Worm (Caenorhabditis elegans): Measurements from ENCODE around the gene F46C5.10.

Gene F46C5.10

DNA sequence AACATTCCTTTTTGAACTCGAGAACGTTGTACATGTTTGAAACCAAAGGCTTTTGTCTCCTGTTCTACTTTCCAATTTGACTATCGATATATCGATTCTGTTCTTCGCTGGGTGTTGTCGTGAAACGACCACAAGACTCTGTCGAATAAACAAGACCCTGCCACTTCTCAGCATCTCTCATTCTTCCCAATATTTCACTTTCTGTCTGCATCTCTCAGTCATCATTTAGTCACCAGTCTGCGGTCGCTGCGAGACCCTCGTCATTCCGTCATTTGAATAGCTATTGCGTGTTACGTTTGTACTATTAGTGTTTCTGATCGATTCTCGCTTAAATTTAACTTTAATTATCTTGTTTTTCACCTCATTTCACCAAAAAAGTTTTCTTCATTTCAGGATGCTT lies 31.5 kb downstream of the F46C5.10 start (continued):
- peak; percentile 90 to 93 for TF ChIP-seq efl-1 (optimal IDR thresholded peaks at IDR 0.05)
- TF ChIP-seq efl-1 (GFP tag; optimal IDR thresholded peaks at IDR 0.05 in 1 of 2) = peak; percentile 78 to 98
- peak; percentile 98 for TF ChIP-seq unc-130 (tag; optimal IDR thresholded peaks at IDR 0.05)
- TF ChIP-seq dsc-1 (tag; optimal IDR thresholded peaks at IDR 0.05) = peak; percentile 96
- TF ChIP-seq isw-1 (GFP tag; IDR thresholded peaks at IDR 0.05) = peak; percentile 92
- TF ChIP-seq alr-1 (tag; optimal IDR thresholded peaks at IDR 0.05; ENCODE audit: borderline replicate concordance) = no peak
- TF ChIP-seq nhr-71 (tag; optimal IDR thresholded peaks at IDR 0.05) = peak; percentile 99
- TF ChIP-seq nhr-47 (tag; optimal IDR thresholded peaks at IDR 0.05) = peak; percentile 97
- TF ChIP-seq fos-1 (tag; optimal IDR thresholded peaks at IDR 0.05) = peak; percentile 90
- TF ChIP-seq xbp-1 (tag; optimal IDR thresholded peaks at IDR 0.05) = peak; percentile 96
- TF ChIP-seq tbx-2 (tag; optimal IDR thresholded peaks at IDR 0.05) = peak; percentile 98
- TF ChIP-seq nhr-20 (tag; optimal IDR thresholded peaks at IDR 0.05) = peak; percentile 99
- peak; percentile 93 for TF ChIP-seq pax-3 (tag; optimal IDR thresholded peaks at IDR 0.05)
- peak; percentile 94 for TF ChIP-seq nhr-11 (tag; optimal IDR thresholded peaks at IDR 0.05)
- peak; percentile 96 for TF ChIP-seq ama-1 (optimal IDR thresholded peaks at IDR 0.05)
- TF ChIP-seq mab-9 (GFP tag; IDR thresholded peaks at IDR 0.05) = peak; percentile 91
- peak; percentile 66 for TF ChIP-seq mef-2 (tag; optimal IDR thresholded peaks at IDR 0.05)
- TF ChIP-seq elt-3 (tag; optimal IDR thresholded peaks at IDR 0.05) = peak in 3 of 6 experiments; percentile 83 to 94 (median 86)
- no peak for TF ChIP-seq unc-62 (GFP tag; optimal IDR thresholded peaks at IDR 0.05)
- peak in 1 of 2 experiments; percentile 88 for TF ChIP-seq ztf-11 (tag; optimal IDR thresholded peaks at IDR 0.05)
- peak; percentile 7 for TF ChIP-seq aha-1 (tag; optimal IDR thresholded peaks at IDR 0.05)
- TF ChIP-seq ztf-4 (tag; optimal IDR thresholded peaks at IDR 0.05) = peak; percentile 97
- no peak for TF ChIP-seq ceh-90 (tag; optimal IDR thresholded peaks at IDR 0.05)
- peak; percentile 99 for TF ChIP-seq snu-23 (GFP tag; optimal IDR thresholded peaks at IDR 0.05)
- peak; percentile 68 for TF ChIP-seq snpc-4 (tag; optimal IDR thresholded peaks at IDR 0.05)
- peak; percentile 95 for TF ChIP-seq grh-1 (GFP tag; IDR thresholded peaks at IDR 0.05)
- peak; percentile 86 for TF ChIP-seq blmp-1 (tag; optimal IDR thresholded peaks at IDR 0.05)
- peak; percentile 84 for TF ChIP-seq zip-4 (GFP tag; optimal IDR thresholded peaks at IDR 0.05)
- TF ChIP-seq nhr-12 (tag; optimal IDR thresholded peaks at IDR 0.05) = no peak
- peak; percentile 99 for TF ChIP-seq fkh-8 (tag; optimal IDR thresholded peaks at IDR 0.05)
- peak; percentile 97 for TF ChIP-seq nhr-90 (tag; optimal IDR thresholded peaks at IDR 0.05; ENCODE audit: poor library complexity)
- no peak for TF ChIP-seq efl-3 (GFP tag; optimal IDR thresholded peaks at IDR 0.05)
- TF ChIP-seq sox-4 (tag; optimal IDR thresholded peaks at IDR 0.05) = peak; percentile 85
- peak; percentile 89 for TF ChIP-seq nhr-237 (tag; optimal IDR thresholded peaks at IDR 0.05)
- TF ChIP-seq lir-3 (tag; optimal IDR thresholded peaks at IDR 0.05; ENCODE audit: poor library complexity) = peak; percentile 90
- peak; percentile 87 for TF ChIP-seq vab-15 (tag; optimal IDR thresholded peaks at IDR 0.05)
- TF ChIP-seq hlh-17 (GFP tag; optimal IDR thresholded peaks at IDR 0.05; ENCODE audit: borderline replicate concordance) = no peak
- TF ChIP-seq swsn-7 (tag; optimal IDR thresholded peaks at IDR 0.05) = peak; percentile 98
- TF ChIP-seq hpl-2 (GFP tag; optimal IDR thresholded peaks at IDR 0.05) = peak; percentile 86
- TF ChIP-seq lin-39 (tag; optimal IDR thresholded peaks at IDR 0.05) = peak; percentile 87
- no peak for TF ChIP-seq tlp-1 (tag; optimal IDR thresholded peaks at IDR 0.05)
- no peak for TF ChIP-seq nhr-76 (tag; optimal IDR thresholded peaks at IDR 0.05)
- no peak for TF ChIP-seq egl-27 (tag; optimal IDR thresholded peaks at IDR 0.05)

DNA sequence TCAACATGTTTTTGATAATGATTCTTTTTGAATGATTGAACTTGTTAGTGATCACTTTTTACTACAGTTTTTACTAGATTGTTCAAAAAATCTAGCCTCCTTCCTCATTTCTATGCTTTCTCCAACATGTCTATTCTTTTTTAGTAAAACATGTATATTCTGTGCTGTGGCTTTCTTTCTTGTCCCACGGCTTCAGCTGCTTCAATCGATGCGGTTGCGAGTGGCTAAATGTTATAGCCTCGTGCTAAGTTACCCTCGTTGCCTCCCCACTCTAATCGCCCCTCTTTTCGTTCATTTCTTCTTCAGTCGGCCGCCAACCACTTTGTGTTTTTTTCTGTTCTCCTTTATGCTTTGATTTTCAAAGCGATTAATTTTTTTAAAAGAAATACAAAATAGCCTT lies 33.0 kb downstream of the F46C5.10 start:
- TF ChIP-seq lsy-2 (tag; optimal IDR thresholded peaks at IDR 0.05) = peak in 1 of 2 experiments; percentile 13
- peak; percentile 65 for TF ChIP-seq lin-14 (GFP tag; optimal IDR thresholded peaks at IDR 0.05)
- peak; percentile 19 for TF ChIP-seq swsn-7 (tag; optimal IDR thresholded peaks at IDR 0.05)
- peak; percentile 10 for TF ChIP-seq nhr-71 (tag; optimal IDR thresholded peaks at IDR 0.05)
- peak; percentile 17 for TF ChIP-seq dsc-1 (tag; optimal IDR thresholded peaks at IDR 0.05)
- TF ChIP-seq fkh-8 (tag; optimal IDR thresholded peaks at IDR 0.05) = peak; percentile 15
- no peak for TF ChIP-seq mef-2 (tag; optimal IDR thresholded peaks at IDR 0.05)
- peak in 2 of 3 experiments; percentile 4 to 54 for TF ChIP-seq ceh-82 (tag; optimal IDR thresholded peaks at IDR 0.05)
- peak; percentile 3 for TF ChIP-seq snu-23 (GFP tag; optimal IDR thresholded peaks at IDR 0.05)
- no peak for TF ChIP-seq pax-3 (tag; optimal IDR thresholded peaks at IDR 0.05)

Data from whole organism, L1 larva.